Fruit fly (Drosophila melanogaster) whole organism, larva: ENCODE results near the gene Fhos.

Source experiments
- noc ChIP-seq: fragments of 200-800 bp; sonication (Bioruptor generic); optimal IDR thresholded peaks from 3 replicates; lab custom pipeline; 2019; ENCODE audit warnings: missing biosample characterization, mild to moderate bottlenecking, missing genetic modification characterization, moderate library complexity

The Fhos gene

DNA sequence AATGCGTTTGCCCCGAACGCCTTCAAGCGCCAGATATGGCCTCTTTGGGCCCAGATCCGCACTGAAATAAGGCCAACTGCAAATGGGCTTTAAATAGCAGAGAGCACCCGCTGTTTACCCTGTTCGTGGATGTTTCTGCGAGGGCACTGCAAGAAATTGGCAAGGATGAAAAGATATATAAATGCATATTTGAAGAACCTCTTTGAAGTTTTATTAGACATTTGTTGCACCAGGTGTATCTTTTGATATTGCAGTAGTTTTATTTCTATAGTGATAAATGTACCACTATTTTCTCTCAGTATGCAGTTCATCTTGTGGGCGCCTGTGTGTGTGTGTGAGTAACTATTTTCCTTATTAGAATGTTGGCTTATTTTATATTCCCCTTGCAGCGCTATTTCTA lies 60.1 kb downstream of the Fhos start:
- no peak for TF ChIP-seq noc

DNA sequence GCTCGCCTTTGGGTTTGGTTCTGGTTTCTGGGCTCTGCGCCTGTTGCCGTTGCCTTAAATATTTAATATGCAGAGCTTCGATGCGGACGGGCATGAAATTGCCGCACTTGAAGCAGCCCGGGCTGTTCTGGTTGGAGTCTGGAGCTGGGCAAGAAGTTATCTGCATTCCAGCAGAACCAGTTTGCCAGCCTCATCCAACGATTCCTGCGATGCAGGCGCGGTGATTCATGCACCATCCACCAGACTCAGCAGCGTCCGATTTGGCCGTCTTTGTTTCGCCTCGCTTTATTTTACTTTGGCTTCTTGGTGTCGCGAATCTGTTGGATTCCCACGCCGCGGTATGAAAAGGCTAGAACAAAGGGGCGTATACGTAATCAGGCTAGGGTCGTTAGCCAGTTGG lies 66.0 kb downstream of the Fhos start:
- no peak for TF ChIP-seq noc

DNA sequence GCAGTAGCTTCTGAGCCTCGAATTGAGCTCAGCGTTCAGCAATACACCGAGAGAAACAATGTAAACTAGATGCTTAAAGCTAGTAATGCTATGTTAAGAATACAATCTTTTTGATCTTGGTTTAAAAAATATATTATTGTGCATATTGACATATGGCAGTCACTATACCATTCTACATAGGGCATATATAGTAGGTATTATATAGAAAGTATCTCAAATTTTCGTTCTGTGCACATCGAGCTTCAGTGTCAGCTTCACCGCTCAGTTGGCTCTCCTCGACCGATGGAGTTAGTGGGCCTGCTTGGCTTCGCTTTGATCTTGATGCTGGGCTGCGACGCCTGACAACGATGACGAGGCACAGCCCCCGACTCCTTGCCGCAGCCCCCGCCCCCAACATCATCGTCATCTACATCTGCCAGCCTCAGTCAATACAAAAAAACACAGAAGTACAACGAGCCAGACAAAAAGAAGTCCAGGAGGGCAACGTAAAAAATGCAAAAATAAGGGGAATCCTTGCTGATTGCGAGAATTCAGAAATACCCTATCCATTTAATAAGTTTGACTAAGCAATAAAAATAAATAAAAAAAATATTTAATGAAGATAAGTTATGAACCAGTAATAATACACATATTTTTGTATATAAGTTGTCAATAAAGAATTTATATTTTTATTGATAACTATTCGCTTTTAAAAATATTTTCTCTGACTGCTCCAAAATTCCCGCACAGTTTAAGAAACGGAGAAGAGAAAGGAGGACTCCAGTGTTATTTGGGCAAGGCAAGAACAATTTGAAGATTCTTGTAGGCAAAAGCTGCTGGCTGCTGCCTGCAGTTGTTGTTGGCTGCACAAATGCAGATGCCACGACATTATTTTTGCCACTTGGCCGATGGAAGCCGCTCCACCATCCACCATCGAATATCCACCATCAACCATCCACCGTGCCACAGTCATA lies 68.6 kb downstream of the Fhos start:
- no peak for TF ChIP-seq noc

DNA sequence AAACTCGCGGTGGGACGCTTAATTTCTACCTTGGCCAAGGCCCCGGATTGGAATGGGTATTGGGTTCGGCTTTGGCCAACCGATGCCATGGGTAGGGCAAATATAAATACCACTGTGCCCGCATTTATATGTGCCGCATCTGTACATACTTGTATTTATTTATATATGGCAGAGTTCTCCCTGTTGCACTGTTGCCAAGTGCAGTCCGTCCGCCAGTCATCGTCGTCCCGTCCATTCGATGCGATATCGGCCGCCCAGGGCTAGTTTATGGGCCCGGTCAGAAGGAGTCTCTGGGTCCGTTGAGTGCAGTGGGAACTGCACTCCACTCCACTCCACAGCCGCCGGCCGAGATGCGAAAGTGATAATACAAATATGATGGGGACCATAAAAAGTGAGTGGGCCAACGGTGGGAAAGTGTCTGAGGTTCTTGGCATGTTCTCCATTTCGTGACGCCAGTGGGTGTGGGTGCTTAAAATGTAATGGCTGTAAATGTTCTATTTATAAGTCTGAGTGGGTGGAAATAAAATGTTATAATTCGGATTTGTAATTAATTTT lies 69.5 kb downstream of the Fhos start:
- no peak for TF ChIP-seq noc

DNA sequence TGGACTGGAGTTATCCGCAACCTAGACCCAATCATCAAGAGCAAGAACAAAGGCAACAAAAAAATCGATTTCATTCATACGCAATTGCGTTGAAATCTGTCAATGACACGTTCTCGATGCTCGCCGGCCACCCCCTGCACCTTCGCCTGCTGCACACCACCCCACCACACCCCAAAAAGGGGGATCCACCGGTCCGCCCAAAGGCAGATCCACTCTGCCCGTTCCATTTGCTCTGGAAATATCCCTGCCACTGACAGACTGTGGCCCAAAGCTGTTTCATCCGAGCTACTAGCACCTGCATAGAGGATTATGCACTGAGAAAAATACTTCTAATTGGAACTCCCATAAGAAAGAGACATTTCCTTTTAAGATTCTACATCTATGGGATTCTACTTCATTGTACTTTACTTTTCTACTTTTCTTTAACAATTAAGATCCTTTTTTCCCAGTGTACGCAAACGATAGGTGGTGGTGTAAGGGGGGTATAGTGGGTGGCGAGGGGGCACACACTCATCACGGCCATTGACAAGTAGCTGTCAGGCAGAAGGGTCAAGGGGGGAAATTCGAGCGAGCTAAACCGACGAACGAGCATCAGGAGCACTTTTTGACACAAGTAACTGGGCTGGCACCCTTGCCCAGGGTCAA lies 70.4 kb downstream of the Fhos start:
- no peak for TF ChIP-seq noc

DNA sequence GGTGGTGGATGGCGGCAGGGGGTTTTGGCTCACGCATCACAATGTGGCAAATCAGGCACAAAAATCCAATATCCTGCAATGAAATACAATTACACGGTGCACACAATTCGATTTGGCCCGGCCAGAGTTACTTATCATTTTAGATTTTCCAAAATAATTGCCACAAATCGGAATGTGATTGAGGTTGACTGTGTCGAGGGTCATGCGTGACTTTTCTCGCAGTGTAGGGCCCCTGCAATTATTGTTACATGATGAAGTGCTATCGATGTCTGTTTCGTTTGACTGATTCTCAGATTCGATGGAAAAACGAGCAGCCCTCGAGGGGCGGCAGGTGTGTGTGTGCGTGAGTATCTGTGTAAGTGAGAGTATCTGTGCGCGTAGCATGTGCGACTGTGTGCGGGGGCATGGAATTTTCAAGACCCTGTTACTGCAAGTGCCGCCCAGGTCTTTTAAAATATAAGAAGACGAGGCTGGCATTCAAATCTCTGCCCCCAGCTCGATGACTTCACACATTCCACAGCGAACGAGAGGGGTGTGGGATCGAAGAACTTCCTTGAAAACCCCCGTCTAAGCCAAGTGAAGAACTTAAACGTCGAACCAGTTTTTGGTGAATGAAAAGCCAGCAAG lies 71.1 kb downstream of the Fhos start:
- TF ChIP-seq noc, result no peak

DNA sequence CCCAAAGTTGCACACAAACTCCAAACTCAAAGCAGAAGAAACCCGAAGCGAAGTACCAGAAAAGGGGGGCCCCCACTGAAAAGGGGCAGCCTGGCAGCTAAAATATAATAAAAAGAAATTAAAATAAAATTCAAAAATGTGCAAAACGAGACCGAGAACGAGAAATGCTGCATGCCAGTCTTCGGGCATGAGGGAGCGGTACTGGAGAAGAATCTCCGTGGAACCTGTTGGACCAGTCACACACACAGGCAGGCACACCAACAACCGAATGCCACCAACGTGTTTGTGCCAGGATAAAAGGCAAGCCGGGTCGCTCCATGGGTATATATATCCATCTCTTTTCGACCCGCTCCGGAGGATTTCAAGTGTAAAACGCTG lies 71.6 kb downstream of the Fhos start:
- no peak for TF ChIP-seq noc

DNA sequence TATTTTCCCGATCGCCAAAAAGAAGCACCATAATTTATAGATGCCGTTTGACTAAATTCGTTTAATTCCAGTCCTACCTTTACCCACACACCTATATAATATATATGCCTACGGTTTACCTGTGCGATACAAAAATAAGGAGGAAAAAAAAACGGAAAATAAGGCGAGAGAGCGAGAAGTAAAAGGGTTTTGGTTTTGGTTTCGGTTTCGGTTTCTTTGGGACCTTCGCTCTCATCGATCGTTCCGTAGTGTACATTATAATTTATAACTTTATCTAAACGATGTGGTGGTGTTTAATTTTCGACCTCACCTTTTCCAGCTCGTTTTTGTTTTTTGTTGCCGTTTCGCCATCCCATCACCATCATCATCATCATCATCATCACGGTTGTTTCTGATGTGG lies 72.1 kb downstream of the Fhos start:
- no peak for TF ChIP-seq noc

DNA sequence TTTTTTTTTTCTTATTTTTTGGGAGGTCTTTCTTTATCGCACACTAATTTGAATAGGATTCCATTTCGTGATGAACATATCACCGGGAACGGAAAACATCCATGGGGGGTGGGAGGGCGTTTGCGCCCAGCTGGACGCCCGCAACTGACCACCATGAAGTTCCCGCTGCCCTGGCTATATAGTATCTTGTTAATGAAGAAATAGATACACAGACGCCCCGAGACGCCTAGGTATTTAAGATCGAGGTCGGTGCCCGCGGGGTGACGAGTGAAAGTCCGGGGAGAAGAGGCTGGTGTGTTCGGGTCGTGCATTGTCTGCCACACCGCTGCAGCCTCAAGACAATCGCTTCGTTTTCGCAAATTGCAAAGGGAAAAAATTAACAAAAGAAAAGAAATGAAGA lies 72.6 kb downstream of the Fhos start:
- TF ChIP-seq noc, result no peak

DNA sequence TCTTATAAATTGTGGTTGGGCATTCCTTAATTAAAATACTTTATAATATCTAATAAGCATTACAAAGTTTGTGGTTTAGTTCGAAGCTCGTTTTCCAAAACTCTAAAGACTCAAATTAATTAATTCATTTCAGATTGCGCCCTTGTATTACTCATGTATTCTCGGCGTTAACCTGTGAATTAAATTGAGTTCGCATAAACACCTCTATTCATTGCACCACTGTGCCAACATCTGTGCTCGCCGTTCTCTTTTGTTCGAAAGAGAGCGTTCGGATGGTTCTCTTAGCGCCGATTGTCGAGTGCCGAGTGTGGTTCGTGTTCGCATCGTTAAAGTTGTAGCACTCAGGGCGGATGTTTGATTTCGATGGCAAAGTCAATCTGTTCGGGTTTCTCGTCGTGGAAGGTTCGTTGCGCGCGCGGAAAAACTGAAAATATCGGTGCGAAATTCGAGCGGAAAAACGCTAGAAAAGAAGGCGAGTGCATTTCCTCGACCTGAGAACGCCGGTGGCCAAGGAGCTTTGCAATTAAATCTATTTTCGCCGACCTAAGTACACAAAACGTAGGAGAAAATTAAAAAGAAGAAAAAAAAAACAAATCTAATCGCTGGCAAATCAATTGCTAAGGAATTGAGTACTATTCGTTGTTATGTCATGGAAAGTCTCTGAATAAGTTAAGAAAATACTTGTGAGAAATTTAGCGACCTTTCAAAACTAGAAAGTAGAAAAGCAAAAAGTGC lies 73.9 kb downstream of the Fhos start, which contains the start of gene dally:
dally (plus strand) TSS at position 373 of the 735 bp plus-strand sequence.
- peak; percentile 30 for TF ChIP-seq noc

DNA sequence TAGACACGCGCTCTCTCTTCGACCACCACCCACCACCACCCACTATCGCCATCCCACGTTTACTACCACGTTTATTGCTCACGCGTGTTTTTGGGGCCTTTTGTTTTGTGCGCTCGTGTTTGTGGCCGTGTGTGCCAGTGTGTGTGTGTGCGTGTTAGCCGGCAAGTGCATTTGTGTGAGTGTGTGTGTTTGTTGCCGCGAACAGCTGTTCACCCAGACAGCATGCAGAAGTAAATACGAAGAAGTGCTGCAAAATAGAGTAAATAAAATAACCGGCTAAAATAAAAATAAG lies 74.4 kb downstream of the Fhos start:
- TF ChIP-seq noc, result no peak

DNA sequence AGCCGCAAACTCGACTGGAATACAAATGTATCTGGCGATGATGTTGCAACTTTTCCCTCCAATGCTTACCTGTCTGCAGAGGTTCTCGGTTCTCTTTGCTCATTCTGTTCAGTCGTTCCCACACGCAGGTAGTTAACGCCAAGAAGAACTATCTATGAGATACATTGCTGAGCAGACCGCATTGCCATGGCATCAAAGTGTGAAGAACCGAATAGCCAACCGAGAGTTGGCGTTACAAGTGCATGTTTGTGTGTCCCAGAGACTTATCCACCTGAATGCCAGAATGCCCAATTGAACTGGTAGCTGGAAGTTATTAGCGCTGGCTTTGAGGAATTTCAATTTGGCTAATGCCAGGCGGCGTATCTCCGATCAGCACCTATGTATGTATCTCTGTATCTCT lies 76.2 kb downstream of the Fhos start:
- no peak for TF ChIP-seq noc

DNA sequence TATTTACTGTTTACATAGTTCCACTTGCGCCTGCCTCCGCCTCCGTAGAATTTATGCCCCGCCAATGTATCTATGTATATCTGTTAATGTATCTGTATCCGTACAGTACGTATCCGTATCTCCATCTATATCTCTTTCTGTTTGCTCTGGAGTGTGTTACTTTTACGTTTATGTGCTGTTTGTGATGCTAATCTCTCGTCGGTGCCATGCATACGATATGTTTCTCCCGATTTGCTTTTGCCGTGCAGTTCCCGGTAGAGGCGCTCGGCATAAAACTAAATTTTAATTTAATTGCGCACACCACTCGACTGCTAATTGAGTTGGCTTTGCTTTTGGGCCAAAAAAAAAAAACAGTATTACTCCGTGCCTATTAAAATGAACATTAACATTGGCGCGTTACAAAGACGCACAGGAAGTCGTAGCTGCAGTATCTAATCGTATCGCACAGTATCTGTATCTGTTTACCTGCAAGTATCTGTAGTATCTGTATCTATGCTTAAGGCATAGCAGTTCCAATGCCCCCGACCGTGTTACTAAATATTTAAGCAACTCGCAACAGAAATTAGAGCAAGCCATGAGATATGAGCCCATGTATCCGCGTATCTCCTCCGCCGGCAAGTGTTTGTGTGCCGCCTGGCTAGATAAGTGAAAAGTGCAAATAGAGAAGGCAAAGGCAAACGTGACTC lies 76.7 kb downstream of the Fhos start:
- TF ChIP-seq noc, result no peak

DNA sequence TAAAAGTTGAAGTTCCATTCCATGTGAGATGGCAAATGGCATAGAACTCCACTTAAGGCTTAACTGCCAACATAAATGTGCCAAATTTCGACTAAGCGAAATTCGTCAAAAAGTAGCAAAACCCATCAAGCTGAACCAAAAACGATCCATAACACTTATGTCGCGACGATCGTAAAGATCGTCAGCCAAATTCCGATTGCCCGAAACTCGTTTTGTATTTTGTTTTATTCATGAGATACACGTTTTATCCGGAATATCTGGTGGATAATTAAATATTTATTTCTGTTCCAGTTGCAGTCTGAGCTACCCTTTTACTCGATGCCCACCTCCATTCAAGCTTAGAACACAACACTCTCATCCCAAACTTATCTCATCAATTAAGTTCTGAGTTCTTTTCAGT lies 77.5 kb downstream of the Fhos start:
- TF ChIP-seq noc, result no peak

DNA sequence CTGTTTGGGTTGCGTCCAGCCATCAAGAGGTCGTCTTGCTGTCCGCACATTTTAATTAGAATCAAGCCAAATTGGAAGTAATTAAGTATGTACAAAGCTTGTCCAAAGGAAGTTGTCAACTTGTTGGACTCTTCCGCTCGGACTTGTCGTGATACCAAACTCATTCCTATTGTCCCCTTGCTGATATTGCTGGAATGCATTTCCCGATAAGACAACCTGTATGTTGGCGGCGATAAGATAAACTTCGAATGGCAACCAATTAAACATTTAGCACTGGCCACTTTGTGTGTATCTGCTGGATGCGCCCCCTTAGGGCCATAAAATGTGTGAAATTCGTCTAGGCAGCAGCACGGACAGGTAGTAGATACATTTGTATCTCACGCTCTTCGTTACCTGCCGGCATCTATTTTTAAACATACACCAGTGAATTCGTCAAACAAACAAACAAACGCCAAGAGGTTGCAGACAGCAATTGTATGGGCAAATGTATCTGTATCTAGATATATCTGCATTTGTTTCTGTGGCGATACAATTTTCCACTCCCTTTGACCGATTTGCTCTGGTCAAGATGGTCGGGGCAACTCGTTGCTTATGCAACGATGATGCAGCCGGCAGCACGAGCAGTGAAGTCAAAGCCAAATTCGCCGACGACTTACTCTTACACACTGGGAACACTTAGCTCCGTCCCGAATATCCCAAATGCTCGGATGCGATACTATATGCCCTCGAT lies 79.5 kb downstream of the Fhos start:
- no peak for TF ChIP-seq noc

DNA sequence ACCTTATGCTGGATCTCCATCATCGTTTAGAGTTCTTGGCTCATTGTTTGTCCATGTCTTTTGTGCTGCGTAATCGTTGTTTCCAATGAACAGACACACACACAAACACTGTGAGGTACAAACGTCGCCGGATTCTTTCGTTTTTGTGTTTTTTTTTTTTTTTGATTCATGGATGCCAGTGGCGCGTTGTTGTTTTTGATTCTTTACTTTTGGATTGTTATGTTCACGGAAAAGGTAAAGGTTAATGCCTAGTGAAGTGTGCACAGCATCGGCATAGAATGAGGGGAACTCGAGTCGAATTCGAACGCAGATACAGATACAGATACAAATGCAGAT lies 80.0 kb downstream of the Fhos start:
- no peak for TF ChIP-seq noc
